Fruit fly (Drosophila melanogaster) whole organism, embryonic: ENCODE data around the gene CG42540.

ENCODE experiments used
- Aef1 ChIP-seq: fragments of 200-800 bp; sonication (Bioruptor generic); IDR thresholded peaks from 3 replicates; pipeline ENCODE4 v1.3.6; 2022; ENCODE audit warnings: missing biosample characterization, missing genetic modification characterization
- CG10979 ChIP-seq: fragments of 200-800 bp; sonication (Bioruptor generic); optimal IDR thresholded peaks from 2 replicates; lab custom pipeline; 2018; ENCODE audit warnings: missing biosample characterization, mild to moderate bottlenecking, missing genetic modification characterization, moderate library complexity
- CG11560 ChIP-seq: fragments of 200-800 bp; sonication (Bioruptor generic); IDR thresholded peaks from 3 replicates; pipeline ENCODE4 v1.3.6; 2022; ENCODE audit warnings: missing biosample characterization, missing genetic modification characterization
- CG12744 ChIP-seq: fragments of 200-800 bp; sonication (Bioruptor generic); optimal IDR thresholded peaks from 2 replicates; lab custom pipeline; 2016; ENCODE audit warnings: missing biosample characterization, missing genetic modification characterization
- CG13287 ChIP-seq: fragments of 200-800 bp; sonication (Bioruptor generic); IDR thresholded peaks from 2 replicates; pipeline ENCODE4 v1.3.6; 2022; ENCODE audit warnings: missing biosample characterization, missing genetic modification characterization; ENCODE audit not compliant: partially characterized antibody
- CG13894 ChIP-seq: fragments of 200-800 bp; sonication (Bioruptor generic); optimal IDR thresholded peaks from 3 replicates; lab custom pipeline; 2018; ENCODE audit warnings: missing biosample characterization, mild to moderate bottlenecking, missing genetic modification characterization, moderate library complexity
- CG14710 ChIP-seq: fragments of 200-800 bp; sonication (Bioruptor generic); optimal IDR thresholded peaks from 3 replicates; lab custom pipeline; 2019; ENCODE audit warnings: missing biosample characterization, mild to moderate bottlenecking, missing genetic modification characterization, moderate library complexity
- CG1602 ChIP-seq: fragments of 200-800 bp; sonication (Bioruptor generic); optimal IDR thresholded peaks from 3 replicates; lab custom pipeline; 2016; ENCODE audit warnings: missing biosample characterization, missing genetic modification characterization
- CG18262 ChIP-seq: fragments of 200-800 bp; optimal IDR thresholded peaks from 3 replicates; lab custom pipeline; 2019; ENCODE audit warnings: missing biosample characterization, mild to moderate bottlenecking, missing genetic modification characterization, moderate library complexity
- CG2116 ChIP-seq: fragments of 200-800 bp; sonication (Bioruptor generic); optimal IDR thresholded peaks from 3 replicates; lab custom pipeline; 2018; ENCODE audit warnings: missing biosample characterization, mild to moderate bottlenecking, missing genetic modification characterization
- CG2202 ChIP-seq: fragments of 200-800 bp; sonication (Bioruptor generic); optimal IDR thresholded peaks from 2 replicates; lab custom pipeline; 2018; ENCODE audit warnings: missing biosample characterization, mild to moderate bottlenecking, missing genetic modification characterization
- CG4707 ChIP-seq: fragments of 200-800 bp; sonication (Bioruptor generic); optimal IDR thresholded peaks from 2 replicates; lab custom pipeline; 2018; ENCODE audit warnings: missing biosample characterization, mild to moderate bottlenecking, missing genetic modification characterization, moderate library complexity
- CG5953 ChIP-seq: fragments of 200-800 bp; sonication (Bioruptor generic); IDR thresholded peaks from 2 replicates; pipeline ENCODE4 v1.3.6; 2022; ENCODE audit warnings: missing biosample characterization, missing genetic modification characterization
- CG7271 ChIP-seq: fragments of 200-800 bp; sonication (Bioruptor generic); optimal IDR thresholded peaks from 2 replicates; lab custom pipeline; 2018; ENCODE audit warnings: missing biosample characterization, mild to moderate bottlenecking, missing genetic modification characterization, moderate library complexity
- CG8089 ChIP-seq: fragments of 200-800 bp; sonication (Bioruptor generic); optimal IDR thresholded peaks from 3 replicates; lab custom pipeline; 2016; ENCODE audit warnings: missing biosample characterization, missing genetic modification characterization
- CG8388 ChIP-seq: fragments of 200-800 bp; sonication (Bioruptor generic); optimal IDR thresholded peaks from 2 replicates; lab custom pipeline; 2019; ENCODE audit warnings: missing biosample characterization, mild to moderate bottlenecking, missing genetic modification characterization, moderate library complexity
- CG8765 ChIP-seq: fragments of 200-800 bp; sonication (Bioruptor generic); IDR thresholded peaks from 2 replicates; pipeline ENCODE4 v1.3.6; 2022; ENCODE audit warnings: missing biosample characterization, missing genetic modification characterization
- CTCF ChIP-seq: fragments of 200-800 bp; sonication (Bioruptor generic); optimal IDR thresholded peaks from 2 replicates; lab custom pipeline; 2017; ENCODE audit warnings: missing biosample characterization, mild to moderate bottlenecking, missing genetic modification characterization, moderate library complexity
- CrebB ChIP-seq: fragments of 200-800 bp; sonication (Bioruptor generic); optimal IDR thresholded peaks from 3 replicates; lab custom pipeline; 2018; ENCODE audit warnings: missing biosample characterization, mild to moderate bottlenecking, missing genetic modification characterization
- Dad ChIP-seq: fragments of 200-800 bp; sonication (Bioruptor generic); optimal IDR thresholded peaks from 3 replicates; lab custom pipeline; 2016; ENCODE audit warnings: missing biosample characterization, missing genetic modification characterization
- Doc2 ChIP-seq: fragments of 200-800 bp; sonication (Bioruptor generic); IDR thresholded peaks from 2 replicates; pipeline ENCODE4 v1.3.6; 2022; ENCODE audit warnings: missing biosample characterization, missing genetic modification characterization
- Doc3 ChIP-seq: fragments of 200-800 bp; sonication (Bioruptor generic); IDR thresholded peaks from 3 replicates; pipeline ENCODE4 v1.3.6; 2022; ENCODE audit warnings: missing biosample characterization, missing genetic modification characterization; ENCODE audit not compliant: partially characterized antibody
- Fer1 ChIP-seq: fragments of 200-800 bp; sonication (Bioruptor generic); optimal IDR thresholded peaks from 2 replicates; lab custom pipeline; 2017; ENCODE audit warnings: missing biosample characterization, mild to moderate bottlenecking, missing genetic modification characterization
- Jarid2 ChIP-seq: fragments of 200-800 bp; sonication (Bioruptor generic); optimal IDR thresholded peaks from 3 replicates; lab custom pipeline; 2017; ENCODE audit warnings: mild to moderate bottlenecking, missing biosample characterization, missing genetic modification reagents, missing genetic modification characterization
- Lhr ChIP-seq: fragments of 200-800 bp; sonication (Bioruptor generic); optimal IDR thresholded peaks from 3 replicates; lab custom pipeline; 2017; ENCODE audit warnings: mild to moderate bottlenecking, missing biosample characterization, missing genetic modification reagents, missing genetic modification characterization
- Lim3 ChIP-seq: fragments of 200-800 bp; sonication (Bioruptor generic); IDR thresholded peaks from 2 replicates; pipeline ENCODE4 v1.3.6; 2022; ENCODE audit warnings: missing biosample characterization, missing genetic modification characterization
- Max ChIP-seq: fragments of 200-800 bp; sonication (Bioruptor generic); optimal IDR thresholded peaks from 2 replicates; lab custom pipeline; 2016; ENCODE audit warnings: missing biosample characterization, mild to moderate bottlenecking, missing genetic modification characterization
- NK7.1 ChIP-seq: fragments of 200-800 bp; sonication (Bioruptor generic); optimal IDR thresholded peaks from 3 replicates; lab custom pipeline; 2016; ENCODE audit warnings: missing biosample characterization, missing genetic modification characterization
- NfI ChIP-seq: fragments of 200-800 bp; sonication (Bioruptor generic); optimal IDR thresholded peaks from 3 replicates; lab custom pipeline; 2018; ENCODE audit warnings: missing biosample characterization, mild to moderate bottlenecking, missing genetic modification characterization, moderate library complexity
- Rfx ChIP-seq: fragments of 200-800 bp; sonication (Bioruptor generic); IDR thresholded peaks from 2 replicates; pipeline ENCODE4 v1.3.6; 2022; ENCODE audit warnings: missing biosample characterization, missing genetic modification characterization
- Spps ChIP-seq: fragments of 200-800 bp; sonication (Bioruptor generic); optimal IDR thresholded peaks from 2 replicates; lab custom pipeline; 2018; ENCODE audit warnings: missing biosample characterization, mild to moderate bottlenecking, missing genetic modification characterization
- ato ChIP-seq: fragments of 200-800 bp; sonication (Bioruptor generic); IDR thresholded peaks from 2 replicates; pipeline ENCODE4 v1.3.6; 2022; ENCODE audit warnings: missing biosample characterization, missing genetic modification characterization; ENCODE audit not compliant: partially characterized antibody
- btn ChIP-seq: fragments of 200-800 bp; sonication (Bioruptor generic); optimal IDR thresholded peaks from 2 replicates; lab custom pipeline; 2016; ENCODE audit warnings: missing biosample characterization, missing genetic modification characterization
- chinmo ChIP-seq: fragments of 200-800 bp; sonication (Bioruptor generic); IDR thresholded peaks from 4 replicates; pipeline ENCODE4 v1.3.6; 2022; ENCODE audit warnings: missing biosample characterization, missing genetic modification characterization; ENCODE audit not compliant: partially characterized antibody
- ci ChIP-seq: fragments of 200-800 bp; sonication (Bioruptor generic); IDR thresholded peaks from 3 replicates; pipeline ENCODE4 v1.3.6; 2022; ENCODE audit warnings: missing biosample characterization, missing genetic modification characterization
- croc ChIP-seq: fragments of 200-800 bp; sonication (Bioruptor generic); conservative IDR thresholded peaks from 3 replicates; pipeline ENCODE4 v1.3.6; 2022; ENCODE audit warnings: missing biosample characterization, missing genetic modification characterization
- en ChIP-seq: fragments of 200-800 bp; sonication (Bioruptor generic); optimal IDR thresholded peaks from 2 replicates; lab custom pipeline; 2016; ENCODE audit warnings: missing biosample characterization, missing genetic modification characterization
- esg ChIP-seq: fragments of 200-800 bp; sonication (Bioruptor generic); conservative IDR thresholded peaks from 2 replicates; pipeline ENCODE4 v1.3.6; 2022; ENCODE audit warnings: missing biosample characterization, missing genetic modification characterization
- mirr ChIP-seq: fragments of 200-800 bp; sonication (Bioruptor generic); optimal IDR thresholded peaks from 3 replicates; lab custom pipeline; 2018; ENCODE audit warnings: missing biosample characterization, mild to moderate bottlenecking, missing genetic modification characterization
- nom ChIP-seq: fragments of 200-800 bp; sonication (Bioruptor generic); optimal IDR thresholded peaks from 2 replicates; lab custom pipeline; 2017; ENCODE audit warnings: missing biosample characterization, missing genetic modification characterization, mild to moderate bottlenecking, moderate library complexity, missing genetic modification reagents
- pan ChIP-seq, 4 experiments: fragments of >200 bp in 3 of 4; fragments of 200-800 bp in 1 of 4; sonication (Bioruptor generic) in 1 of 4; optimal IDR thresholded peaks in 3 of 4; IDR thresholded peaks in 1 of 4; 2 replicates each; pipeline versions ENCODE4 v1.3.6 to Lab custom; 2017 to 2022; ENCODE audit warnings: missing biosample characterization in 2 of 4, missing genetic modification characterization in 2 of 4, mixed read lengths in 1 of 4
- sisA ChIP-seq: fragments of 200-800 bp; sonication (Bioruptor generic); IDR thresholded peaks from 2 replicates; pipeline ENCODE4 v1.3.6; 2022; ENCODE audit warnings: missing biosample characterization, missing genetic modification characterization
- sug ChIP-seq: fragments of 200-800 bp; optimal IDR thresholded peaks from 2 replicates; lab custom pipeline; 2019; ENCODE audit warnings: missing biosample characterization, mild to moderate bottlenecking, missing genetic modification characterization, moderate library complexity
- tna ChIP-seq: fragments of 200-800 bp; sonication (Bioruptor generic); IDR thresholded peaks from 2 replicates; pipeline ENCODE4 v1.3.6; 2022; ENCODE audit warnings: missing biosample characterization, missing genetic modification characterization; ENCODE audit not compliant: partially characterized antibody
- unc-4 ChIP-seq: fragments of 200-800 bp; sonication (Bioruptor generic); IDR thresholded peaks from 2 replicates; pipeline ENCODE4 v1.3.6; 2022; ENCODE audit warnings: missing biosample characterization, missing genetic modification characterization; ENCODE audit not compliant: partially characterized antibody
- vvl ChIP-seq: fragments of 200-800 bp; sonication (Bioruptor generic); IDR thresholded peaks from 2 replicates; pipeline ENCODE4 v1.3.6; 2022; ENCODE audit warnings: missing biosample characterization, missing genetic modification characterization
- wdn ChIP-seq: fragments of 200-800 bp; sonication (Bioruptor generic); IDR thresholded peaks from 2 replicates; pipeline ENCODE4 v1.3.6; 2022; ENCODE audit warnings: missing biosample characterization, missing genetic modification characterization
- wor ChIP-seq: fragments of 200-800 bp; sonication (Bioruptor generic); IDR thresholded peaks from 2 replicates; pipeline ENCODE4 v1.3.6; 2022; ENCODE audit warnings: missing biosample characterization, missing genetic modification characterization
- z ChIP-seq: fragments of 200-800 bp; sonication (Bioruptor generic); IDR thresholded peaks from 3 replicates; pipeline ENCODE4 v1.3.6; 2022; ENCODE audit warnings: missing biosample characterization, missing genetic modification characterization
- zf30C ChIP-seq: fragments of 200-800 bp; sonication (Bioruptor generic); optimal IDR thresholded peaks from 3 replicates; lab custom pipeline; 2018; ENCODE audit warnings: missing biosample characterization, mild to moderate bottlenecking, missing genetic modification characterization
- zfh2 ChIP-seq: fragments of 200-800 bp; sonication (Bioruptor generic); optimal IDR thresholded peaks from 2 replicates; lab custom pipeline; 2016; ENCODE audit warnings: missing biosample characterization, missing genetic modification characterization

The CG42540 gene

DNA sequence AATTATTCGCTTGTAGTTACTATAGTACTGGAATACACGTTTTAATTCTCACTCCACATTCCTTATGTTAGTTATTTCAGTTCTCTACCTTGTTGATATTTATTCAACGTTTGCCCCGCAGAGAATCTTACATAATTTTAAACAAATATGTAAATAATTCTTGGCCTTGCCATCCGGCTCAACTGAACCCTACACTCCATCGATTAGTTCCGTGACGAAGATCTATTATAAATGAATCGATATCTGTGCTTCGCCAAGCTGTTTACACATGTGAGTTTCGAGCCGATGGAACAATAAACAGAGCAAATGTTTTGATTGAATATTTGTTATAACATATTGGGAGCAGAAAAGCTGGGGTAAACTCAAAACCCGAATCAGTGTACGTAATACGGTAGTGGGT is 34.1 kb upstream of the CG42540 start (continued):
- TF ChIP-seq tna (GFP tag; lab: Robert Waterston, UW), result no peak
- TF ChIP-seq Lhr (GFP tag; lab: Kevin White, UChicago), result no peak
- TF ChIP-seq chinmo (GFP tag; lab: Robert Waterston, UW), result peak; percentile 39; the same call in 1 of the 4 replicates
- no peak for TF ChIP-seq ci (GFP tag; lab: Robert Waterston, UW)
- TF ChIP-seq CG18262 (tag; lab: Kevin White, UChicago), result no peak
- no peak for TF ChIP-seq ato
- TF ChIP-seq zfh2 (GFP tag; lab: Kevin White, UChicago), result no peak
- peak; percentile 61 for TF ChIP-seq Fer1 (GFP tag; lab: Kevin White, UChicago)
- TF ChIP-seq Lim3 (GFP tag; lab: Robert Waterston, UW), result no peak
- no peak for TF ChIP-seq NK7.1 (GFP tag; lab: Kevin White, UChicago)
- TF ChIP-seq Aef1 (GFP tag; lab: Robert Waterston, UW), result no peak
- TF ChIP-seq sug, result no peak
- peak; percentile 5 for TF ChIP-seq CG8089
- no peak for TF ChIP-seq zf30C (GFP tag; lab: Kevin White, UChicago)
- TF ChIP-seq Spps, result no peak
- TF ChIP-seq Jarid2 (GFP tag; lab: Kevin White, UChicago), result no peak
- no peak for TF ChIP-seq wdn (GFP tag; lab: Robert Waterston, UW)
- TF ChIP-seq CG10979 (tag; lab: Kevin White, UChicago), result no peak
- no peak for TF ChIP-seq esg (GFP tag; lab: Robert Waterston, UW)
- TF ChIP-seq NfI, result no peak
- TF ChIP-seq CG1602 (GFP tag; lab: Kevin White, UChicago), result no peak
- TF ChIP-seq nom, result no peak
- TF ChIP-seq CG8765 (GFP tag; lab: Robert Waterston, UW), result no peak
- TF ChIP-seq sisA (GFP tag; lab: Robert Waterston, UW), result no peak
- no peak for TF ChIP-seq croc (GFP tag; lab: Robert Waterston, UW)
- no peak for TF ChIP-seq Dad (GFP tag; lab: Kevin White, UChicago)
- TF ChIP-seq wor, result no peak
- TF ChIP-seq CG13287 (GFP tag; lab: Robert Waterston, UW), result no peak
- TF ChIP-seq CG5953, result no peak
- TF ChIP-seq btn, result no peak
- no peak for TF ChIP-seq CG8388
- TF ChIP-seq CG2202 (tag; lab: Kevin White, UChicago), result no peak
- peak; percentile 74 for TF ChIP-seq Rfx
- TF ChIP-seq z (GFP tag; lab: Robert Waterston, UW), result no peak
- no peak for TF ChIP-seq CG7271 (tag; lab: Kevin White, UChicago)
- TF ChIP-seq CG4707 (GFP tag; lab: Kevin White, UChicago), result no peak
- TF ChIP-seq CG2116 (GFP tag; lab: Kevin White, UChicago), result no peak
- no peak for TF ChIP-seq CG12744 (GFP tag; lab: Kevin White, UChicago)
- TF ChIP-seq, all 482 proteins: peak for 113

DNA sequence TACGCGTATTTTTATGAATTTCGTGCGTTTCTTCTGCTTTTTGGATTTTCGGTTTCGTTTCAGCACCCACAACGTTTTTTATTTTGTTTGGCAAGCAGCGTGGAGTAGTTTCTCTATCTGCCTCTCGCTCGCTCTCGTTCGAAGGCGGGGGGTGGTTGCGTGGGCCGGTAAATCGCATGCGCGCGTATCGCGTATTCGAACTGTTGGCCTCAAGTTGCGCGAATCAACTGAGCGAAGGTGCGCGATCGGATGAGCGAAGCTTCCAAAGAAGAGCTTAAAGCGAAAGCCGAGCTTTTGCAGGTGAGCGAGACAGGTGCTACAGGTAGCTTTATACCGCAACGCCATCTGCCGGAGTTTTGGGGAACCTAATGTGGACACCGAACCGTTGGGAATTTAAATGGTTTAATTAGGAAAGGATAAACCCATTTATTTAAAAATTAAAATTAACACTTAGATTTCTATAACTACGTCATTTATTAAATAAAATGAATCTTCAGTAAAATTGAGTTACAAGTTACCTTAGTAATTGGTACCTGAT is 23.9 kb upstream of the CG42540 start, which contains the start of gene Tie:
Tie (minus strand) TSS at position 205 of the 538 bp plus-strand sequence.
- TF ChIP-seq chinmo (GFP tag; lab: Robert Waterston, UW) (peak; percentile 95; the same call in 3 of the 4 replicates), vvl (GFP tag; lab: Robert Waterston, UW) (peak; percentile 18; the same call in 1 of the 2 replicates), mirr (GFP tag; lab: Kevin White, UChicago) (no peak), Max (GFP tag; lab: Kevin White, UChicago) (no peak), CG14710 (tag; lab: Kevin White, UChicago) (no peak), CG13894 (tag; lab: Kevin White, UChicago) (peak; percentile 12), CrebB (tag; lab: Kevin White, UChicago) (no peak), Doc3 (0 out of 3 replicates have a peak, but pooled peaks have one; percentile 10), CG11560 (no peak), ci (GFP tag; lab: Robert Waterston, UW) (0 out of 3 replicates have a peak, but pooled peaks have one; percentile 38), pan (optimal IDR thresholded peaks at IDR 0.05; lab: Kevin White, UChicago) (no peak), pan (GFP tag; optimal IDR thresholded peaks at IDR 0.05 in 1 of 2, IDR thresholded peaks at IDR 0.05 in 1 of 2) (peak in 1 of 2 experiments; percentile 29), CTCF (GFP tag; lab: Kevin White, UChicago) (peak; percentile 90), en (no peak), unc-4 (GFP tag; lab: Robert Waterston, UW) (0 out of 2 replicates have a peak, but pooled peaks have one; percentile 14), Doc2 (no peak)
